Worm (Caenorhabditis elegans) whole organism, mixed stage, embryonic: ENCODE results near the gene T22G5.3.

Source experiments
- elt-3 ChIP-seq: fragments of 150-350 bp; optimal IDR thresholded peaks from 2 replicates; lab custom pipeline; 2014; ENCODE audit warnings: missing biosample characterization, missing genetic modification characterization
- lin-13 ChIP-seq: fragments of 150-350 bp; optimal IDR thresholded peaks from 2 replicates; lab custom pipeline; 2014; ENCODE audit warnings: missing biosample characterization, missing genetic modification characterization
- nhr-76 ChIP-seq: sonication (generic microtip); optimal IDR thresholded peaks from 2 replicates; lab custom pipeline; 2017; ENCODE audit warnings: missing biosample characterization, missing genetic modification characterization
- unc-120 ChIP-seq: sonication (generic microtip); optimal IDR thresholded peaks from 2 replicates; lab custom pipeline; 2017; ENCODE audit warnings: missing genetic modification characterization, missing compliant biosample characterization; ENCODE audit not compliant: poor library complexity, severe bottlenecking
- unc-39 ChIP-seq: fragments of 150-350 bp; optimal IDR thresholded peaks from 2 replicates; lab custom pipeline; 2014; ENCODE audit warnings: missing biosample characterization, missing genetic modification characterization
- unc-62 ChIP-seq: fragments of 150-350 bp; optimal IDR thresholded peaks from 2 replicates; lab custom pipeline; 2014; ENCODE audit warnings: missing biosample characterization, missing genetic modification reagents, missing genetic modification characterization

DNA sequence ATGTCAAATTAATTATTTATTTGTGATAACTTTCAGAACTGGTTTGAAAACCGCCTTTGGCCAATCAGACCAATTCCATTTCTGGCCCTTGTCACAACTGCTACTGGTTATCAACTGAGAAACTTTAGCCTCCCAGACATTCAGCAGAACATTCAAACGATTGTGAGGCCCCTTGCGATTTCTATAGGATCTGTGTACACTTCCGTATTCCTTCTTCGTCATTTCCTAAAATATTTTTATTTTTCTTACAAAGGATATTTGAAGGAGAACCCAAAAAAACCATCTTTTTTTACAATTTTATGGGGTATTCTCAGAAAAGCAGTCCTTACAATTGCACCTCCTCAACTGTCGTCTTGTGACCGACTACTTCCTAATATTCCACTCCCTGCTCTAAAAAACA, 7.4 kb upstream of the T22G5.3 start:
- TF ChIP-seq unc-62 (GFP tag; lab: Kevin White, UChicago) (no peak), unc-120 (tag; lab: Kevin White, UChicago) (no peak), nhr-76 (tag; lab: Kevin White, UChicago) (no peak), lin-13 (tag; lab: Kevin White, UChicago) (no peak), elt-3 (tag; lab: Kevin White, UChicago) (no peak), unc-39 (no peak)
